Fruit fly (Drosophila melanogaster): Measurements from ENCODE around the gene Or1a.
A peak's percentile ranks its signal among the peaks of the same experiment; 100 is the strongest.

dm6 chrX:311328-311727, 3.6 kb upstream of the Or1a start:
- TF ChIP-seq CG17806 (tag; optimal IDR thresholded peaks at IDR 0.05) (no peak), EcR (GFP tag; optimal IDR thresholded peaks at IDR 0.05) (no peak), CG12605 (GFP tag; IDR thresholded peaks at IDR 0.05) (no peak), Pif1A (GFP tag; optimal IDR thresholded peaks at IDR 0.05) (no peak), CG8301 (tag; optimal IDR thresholded peaks at IDR 0.05) (peak; percentile 3), CG34367 (tag; optimal IDR thresholded peaks at IDR 0.05) (no peak)

All from whole organism, pupa.